Comparison of ENCODE assay signal across 7 worm cellular contexts in genomic region chrIII:5025136-5025629, ce11.
TF ChIP-seq lines count a peak whose summit lies in the region.

No protein-coding gene starts in this region.

TF ChIP-seq in whole organism, L1 larva, 84 proteins besides CTCF, POLR2A, EP300 and RAD21 (continues in another document):
- TF ChIP-seq nhr-90 (tag; optimal IDR thresholded peaks at IDR 0.05; lab: Kevin White, UChicago; ENCODE audit: poor library complexity): peak; percentile 39
- TF ChIP-seq nhr-20 (tag; optimal IDR thresholded peaks at IDR 0.05; lab: Kevin White, UChicago): peak; percentile 43
- peak; percentile 1 for TF ChIP-seq tbx-2 (tag; optimal IDR thresholded peaks at IDR 0.05; lab: Kevin White, UChicago)
- no peak for TF ChIP-seq C34B4.2 (tag; optimal IDR thresholded peaks at IDR 0.05; lab: Kevin White, UChicago)
- peak in 1 of 2 experiments; percentile 42 for TF ChIP-seq lin-35 (GFP tag; optimal IDR thresholded peaks at IDR 0.05; lab: Kevin White, UChicago)
- peak; percentile 72 for TF ChIP-seq nhr-71 (tag; optimal IDR thresholded peaks at IDR 0.05; lab: Kevin White, UChicago)
- TF ChIP-seq zip-4 (GFP tag; optimal IDR thresholded peaks at IDR 0.05; lab: Kevin White, UChicago): peak; percentile 31
- peak; percentile 7 for TF ChIP-seq xbp-1 (tag; optimal IDR thresholded peaks at IDR 0.05; lab: Kevin White, UChicago)
- TF ChIP-seq nhr-19 (GFP tag; conservative IDR thresholded peaks at IDR 0.05; lab: Robert Waterston, UW): peak; percentile 32
- TF ChIP-seq dsc-1 (tag; optimal IDR thresholded peaks at IDR 0.05; lab: Kevin White, UChicago): peak; percentile 0
- TF ChIP-seq dpl-1 (GFP tag; optimal IDR thresholded peaks at IDR 0.05; lab: Kevin White, UChicago): peak in 2 of 3 experiments; percentile 3 to 9
- TF ChIP-seq lir-3 (tag; optimal IDR thresholded peaks at IDR 0.05; lab: Kevin White, UChicago; ENCODE audit: poor library complexity): no peak

TF ChIP-seq in whole organism, L2 larva, 48 proteins besides CTCF, POLR2A, EP300 and RAD21 (continues in another document):
- TF ChIP-seq lin-13 (GFP tag; optimal IDR thresholded peaks at IDR 0.05; lab: Kevin White, UChicago) (peak; percentile 19), egl-27 (tag; optimal IDR thresholded peaks at IDR 0.05; lab: Kevin White, UChicago) (no peak), C34F6.9 (tag; optimal IDR thresholded peaks at IDR 0.05; lab: Kevin White, UChicago) (peak; percentile 25), gmeb-1 (tag; optimal IDR thresholded peaks at IDR 0.05; lab: Kevin White, UChicago) (peak; percentile 28), nhr-11 (tag; optimal IDR thresholded peaks at IDR 0.05; lab: Kevin White, UChicago) (no peak), F13H6.1 (tag; optimal IDR thresholded peaks at IDR 0.05; lab: Kevin White, UChicago) (peak; percentile 7), nhr-21 (tag; optimal IDR thresholded peaks at IDR 0.05; lab: Kevin White, UChicago) (peak; percentile 2), ceh-82 (tag; optimal IDR thresholded peaks at IDR 0.05; lab: Kevin White, UChicago) (no peak), skn-1 (tag; optimal IDR thresholded peaks at IDR 0.05; lab: Kevin White, UChicago) (no peak), Y55F3AM.14 (GFP tag; optimal IDR thresholded peaks at IDR 0.05; lab: Kevin White, UChicago) (peak; percentile 7), crh-2 (tag; optimal IDR thresholded peaks at IDR 0.05; lab: Kevin White, UChicago) (peak; percentile 26), ztf-1 (GFP tag; conservative IDR thresholded peaks at IDR 0.05; lab: Robert Waterston, UW) (peak; percentile 93), lsy-2 (tag; optimal IDR thresholded peaks at IDR 0.05; lab: Kevin White, UChicago) (peak in 1 of 2 experiments; percentile 60)

TF ChIP-seq in whole organism, L3 larva, 47 proteins besides CTCF, POLR2A, EP300 and RAD21 (continues in another document):
- TF ChIP-seq aly-2 (tag; optimal IDR thresholded peaks at IDR 0.05; lab: Kevin White, UChicago): no peak
- TF ChIP-seq nhr-12 (tag; optimal IDR thresholded peaks at IDR 0.05; lab: Kevin White, UChicago): no peak
- TF ChIP-seq pha-4 (tag; optimal IDR thresholded peaks at IDR 0.05; lab: Kevin White, UChicago): peak; percentile 71
- no peak for TF ChIP-seq nhr-77 (tag; optimal IDR thresholded peaks at IDR 0.05; lab: Kevin White, UChicago)
- peak; percentile 12 for TF ChIP-seq nfya-1 (tag; optimal IDR thresholded peaks at IDR 0.05; lab: Kevin White, UChicago; ENCODE audit: insufficient read depth)
- TF ChIP-seq tbx-2 (tag; optimal IDR thresholded peaks at IDR 0.05; lab: Kevin White, UChicago): peak; percentile 16
- peak; percentile 68 for TF ChIP-seq nhr-25 (tag; optimal IDR thresholded peaks at IDR 0.05; lab: Kevin White, UChicago)
- peak; percentile 98 for TF ChIP-seq ama-1 (optimal IDR thresholded peaks at IDR 0.05; lab: Kevin White, UChicago)
- no peak for TF ChIP-seq pqm-1 (tag; optimal IDR thresholded peaks at IDR 0.05; lab: Kevin White, UChicago)
- peak; percentile 46 for TF ChIP-seq lsy-12 (tag; optimal IDR thresholded peaks at IDR 0.05; lab: Kevin White, UChicago)
- no peak for TF ChIP-seq R02D3.7 (tag; optimal IDR thresholded peaks at IDR 0.05; lab: Kevin White, UChicago)
- TF ChIP-seq elt-2 (tag; optimal IDR thresholded peaks at IDR 0.05; lab: Kevin White, UChicago): peak; percentile 30
- peak; percentile 16 for TF ChIP-seq nhr-23 (tag; optimal IDR thresholded peaks at IDR 0.05; lab: Kevin White, UChicago)
- TF ChIP-seq ceh-16 (tag; optimal IDR thresholded peaks at IDR 0.05; lab: Kevin White, UChicago): no peak

TF ChIP-seq in whole organism, L4 larva, 104 proteins besides CTCF, POLR2A, EP300 and RAD21 (continues in another document):
- TF ChIP-seq mep-1 (tag; optimal IDR thresholded peaks at IDR 0.05; lab: Kevin White, UChicago) (peak; percentile 53), zfp-2 (tag; optimal IDR thresholded peaks at IDR 0.05; lab: Kevin White, UChicago) (no peak), mes-2 (tag; optimal IDR thresholded peaks at IDR 0.05; lab: Kevin White, UChicago; ENCODE audit: poor library complexity, severe bottlenecking) (no peak), T20F7.1 (GFP tag; optimal IDR thresholded peaks at IDR 0.05; lab: Kevin White, UChicago) (peak; percentile 62), mdl-1 (tag; optimal IDR thresholded peaks at IDR 0.05; lab: Kevin White, UChicago) (no peak), lin-1 (GFP tag; IDR thresholded peaks at IDR 0.05; lab: Robert Waterston, UW) (0 out of 2 replicates have a peak, but pooled peaks have one; percentile 18), T26A8.4 (GFP tag; IDR thresholded peaks at IDR 0.05; lab: Robert Waterston, UW) (peak; percentile 60), lin-38 (GFP tag; IDR thresholded peaks at IDR 0.05; lab: Robert Waterston, UW) (peak; percentile 55; the same call in 1 of the 2 replicates), ceh-62 (tag; optimal IDR thresholded peaks at IDR 0.05; lab: Kevin White, UChicago) (no peak), pha-4 (GFP tag; IDR thresholded peaks at IDR 0.05; lab: Robert Waterston, UW) (peak; percentile 72), pha-4 (tag; optimal IDR thresholded peaks at IDR 0.05; lab: Kevin White, UChicago) (no peak), Y75B8A.6 (GFP tag; IDR thresholded peaks at IDR 0.05; lab: Robert Waterston, UW) (peak; percentile 79; the same call in 1 of the 2 replicates), Y5F2A.4 (GFP tag; optimal IDR thresholded peaks at IDR 0.05; lab: Kevin White, UChicago) (no peak)

TF ChIP-seq in whole organism, early embryonic, 17 proteins besides CTCF, POLR2A, EP300 and RAD21:
- TF ChIP-seq ama-1 (optimal IDR thresholded peaks at IDR 0.05; lab: Kevin White, UChicago) (peak; percentile 62), hnd-1 (tag; optimal IDR thresholded peaks at IDR 0.05; lab: Kevin White, UChicago) (no peak)

TF ChIP-seq in whole organism, late embryonic, 69 proteins besides CTCF, POLR2A, EP300 and RAD21:
- peak; percentile 34 for TF ChIP-seq ama-1 (optimal IDR thresholded peaks at IDR 0.05; lab: Kevin White, UChicago)
- no peak for TF ChIP-seq fkh-10 (GFP tag; optimal IDR thresholded peaks at IDR 0.05; lab: Kevin White, UChicago)

TF ChIP-seq in whole organism, young adult, 124 proteins besides CTCF, POLR2A, EP300 and RAD21 (continues in another document):
- TF ChIP-seq Y53F4B.3 (GFP tag; IDR thresholded peaks at IDR 0.05; lab: Robert Waterston, UW) (peak; percentile 53; the same call in 1 of the 2 replicates), madf-10 (tag; optimal IDR thresholded peaks at IDR 0.05; lab: Kevin White, UChicago) (peak; percentile 43), lin-26 (GFP tag; IDR thresholded peaks at IDR 0.05; lab: Robert Waterston, UW) (no peak), rcor-1 (GFP tag; IDR thresholded peaks at IDR 0.05; lab: Robert Waterston, UW) (peak; percentile 57), zim-3 (tag; optimal IDR thresholded peaks at IDR 0.05; lab: Kevin White, UChicago) (peak; percentile 35), Y79H2A.3 (GFP tag; conservative IDR thresholded peaks at IDR 0.05; lab: Robert Waterston, UW) (peak; percentile 67; the same call in 1 of the 2 replicates), Y95B8A.8 (GFP tag; IDR thresholded peaks at IDR 0.05; lab: Robert Waterston, UW) (peak; percentile 84), nhr-90 (tag; optimal IDR thresholded peaks at IDR 0.05; lab: Kevin White, UChicago) (peak; percentile 45), T07F8.4 (tag; optimal IDR thresholded peaks at IDR 0.05; lab: Kevin White, UChicago) (peak; percentile 5), pha-4 (tag; optimal IDR thresholded peaks at IDR 0.05; lab: Kevin White, UChicago) (peak; percentile 2), ztf-3 (GFP tag; optimal IDR thresholded peaks at IDR 0.05; lab: Kevin White, UChicago) (no peak), akir-1 (GFP tag; optimal IDR thresholded peaks at IDR 0.05; lab: Kevin White, UChicago) (no peak), hrde-1 (tag; optimal IDR thresholded peaks at IDR 0.05; lab: Kevin White, UChicago; ENCODE audit: borderline replicate concordance) (peak; percentile 58), rec-8 (tag; optimal IDR thresholded peaks at IDR 0.05; lab: Kevin White, UChicago) (no peak), F52B5.7 (tag; optimal IDR thresholded peaks at IDR 0.05; lab: Kevin White, UChicago) (peak; percentile 64), Y67H2A.10 (GFP tag; conservative IDR thresholded peaks at IDR 0.05; lab: Robert Waterston, UW) (peak; percentile 12; the same call in 1 of the 2 replicates), dpff-1 (tag; optimal IDR thresholded peaks at IDR 0.05; lab: Kevin White, UChicago) (no peak), K12H6.12 (tag; optimal IDR thresholded peaks at IDR 0.05; lab: Kevin White, UChicago) (no peak), atf-7 (tag; optimal IDR thresholded peaks at IDR 0.05; lab: Kevin White, UChicago) (peak; percentile 27), efl-1 (GFP tag; optimal IDR thresholded peaks at IDR 0.05; lab: Kevin White, UChicago) (no peak), mxl-1 (tag; optimal IDR thresholded peaks at IDR 0.05; lab: Kevin White, UChicago) (no peak), fkh-3 (tag; optimal IDR thresholded peaks at IDR 0.05; lab: Kevin White, UChicago) (no peak), lag-1 (GFP tag; IDR thresholded peaks at IDR 0.05; lab: Robert Waterston, UW) (no peak), cebp-1 (GFP tag; IDR thresholded peaks at IDR 0.05; lab: Robert Waterston, UW) (no peak), cebp-1 (tag; optimal IDR thresholded peaks at IDR 0.05; lab: Kevin White, UChicago) (peak; percentile 49), F33H1.4 (GFP tag; IDR thresholded peaks at IDR 0.05; lab: Robert Waterston, UW) (peak; percentile 36; the same call in 1 of the 2 replicates), Y56A3A.18 (GFP tag; IDR thresholded peaks at IDR 0.05; lab: Robert Waterston, UW) (peak; percentile 11; the same call in 1 of the 2 replicates), attf-3 (GFP tag; conservative IDR thresholded peaks at IDR 0.05; lab: Robert Waterston, UW) (peak; percentile 16; the same call in 1 of the 2 replicates), tlf-1 (GFP tag; optimal IDR thresholded peaks at IDR 0.05; lab: Kevin White, UChicago) (peak; percentile 67), hsf-1 (GFP tag; IDR thresholded peaks at IDR 0.05; lab: Robert Waterston, UW) (no peak; the same call in 1 of the 2 replicates), ama-1 (optimal IDR thresholded peaks at IDR 0.05; lab: Kevin White, UChicago) (peak; percentile 90), ama-1 (GFP tag; optimal IDR thresholded peaks at IDR 0.05; lab: Kevin White, UChicago) (peak in 1 of 2 experiments; percentile 39), mes-4 (tag; optimal IDR thresholded peaks at IDR 0.05; lab: Kevin White, UChicago) (no peak), F39B2.1 (GFP tag; IDR thresholded peaks at IDR 0.05; lab: Robert Waterston, UW) (0 out of 2 replicates have a peak, but pooled peaks have one; percentile 58), ZK185.1 (tag; optimal IDR thresholded peaks at IDR 0.05; lab: Kevin White, UChicago; ENCODE audit: poor library complexity, severe bottlenecking) (no peak), nfyb-1 (GFP tag; IDR thresholded peaks at IDR 0.05; lab: Robert Waterston, UW) (0 out of 2 replicates have a peak, but pooled peaks have one; percentile 65), F10E7.11 (tag; optimal IDR thresholded peaks at IDR 0.05; lab: Kevin White, UChicago) (no peak), hmg-1.2 (GFP tag; IDR thresholded peaks at IDR 0.05; lab: Robert Waterston, UW) (peak; percentile 27; the same call in 1 of the 2 replicates)
